Fruit fly (Drosophila melanogaster): ENCODE measurements around the gene Cpr78Cc.
A peak's percentile ranks its signal among the peaks of the same experiment; 100 is the strongest.

Cpr78Cc gene

DNA sequence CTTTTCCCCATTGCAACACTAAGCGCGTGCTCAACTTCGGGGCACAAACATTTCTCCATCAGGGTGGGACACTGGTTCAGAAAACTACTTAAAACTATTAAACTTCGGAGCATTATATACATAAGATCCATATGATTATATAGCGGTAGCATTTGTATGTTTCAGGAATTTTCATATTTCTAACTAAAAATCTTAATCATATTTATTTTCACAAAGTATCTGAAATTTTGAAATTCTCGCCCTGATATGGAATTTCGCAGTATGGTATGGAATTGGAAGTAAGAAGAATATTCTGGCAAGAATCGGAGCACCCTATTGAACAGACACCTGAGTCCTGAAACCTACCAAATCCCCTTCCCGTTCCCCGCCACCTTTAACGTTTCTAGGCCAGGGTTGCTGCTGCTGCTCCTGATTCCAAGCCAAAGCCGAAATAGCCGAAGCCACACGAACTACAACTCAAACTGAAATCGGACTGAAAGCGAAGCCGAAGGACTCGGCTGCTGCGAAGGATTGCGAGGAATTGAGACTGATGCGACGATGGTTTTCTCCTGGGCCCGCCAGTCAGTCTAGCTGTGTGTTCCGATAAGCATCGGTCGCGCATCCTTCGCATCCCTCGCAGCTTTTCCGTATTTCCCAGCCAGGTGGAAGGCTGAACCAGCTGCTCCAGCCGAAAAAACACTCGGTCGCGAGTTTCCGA, 21.6 kb downstream of the Cpr78Cc start (continued):
- TF ChIP-seq Hey (tag; optimal IDR thresholded peaks at IDR 0.05) (no peak), dati (GFP tag; IDR thresholded peaks at IDR 0.05) (no peak), Ets65A (GFP tag) (peak; percentile 14), CG17568 (GFP tag; optimal IDR thresholded peaks at IDR 0.05) (peak; percentile 46), lmd (GFP tag; IDR thresholded peaks at IDR 0.05) (no peak), D19B (GFP tag; optimal IDR thresholded peaks at IDR 0.05) (no peak), Doc3 (GFP tag; IDR thresholded peaks at IDR 0.05; ENCODE audit: partially characterized antibody) (no peak), CG32532 (GFP tag; IDR thresholded peaks at IDR 0.05) (no peak), nom (GFP tag; optimal IDR thresholded peaks at IDR 0.05) (no peak), Nf-YB (GFP tag; optimal IDR thresholded peaks at IDR 0.05) (peak; percentile 8), HLH3B (GFP tag; IDR thresholded peaks at IDR 0.05) (no peak), gce (GFP tag; IDR thresholded peaks at IDR 0.05) (no peak), CHES-1-like (GFP tag; optimal IDR thresholded peaks at IDR 0.05) (no peak), Trl (optimal IDR thresholded peaks at IDR 0.05) (no peak), Trl (GFP tag; optimal IDR thresholded peaks at IDR 0.05) (no peak), zfh2 (GFP tag; optimal IDR thresholded peaks at IDR 0.05) (no peak), Hmr (GFP tag; optimal IDR thresholded peaks at IDR 0.05) (peak; percentile 79), CTCF (GFP tag; optimal IDR thresholded peaks at IDR 0.05) (no peak), CG12769 (tag; optimal IDR thresholded peaks at IDR 0.05) (peak; percentile 49), gem (tag; optimal IDR thresholded peaks at IDR 0.05) (peak; percentile 48), kni (GFP tag; optimal IDR thresholded peaks at IDR 0.05) (no peak), mam (GFP tag; optimal IDR thresholded peaks at IDR 0.05) (no peak), CG31441 (GFP tag; IDR thresholded peaks at IDR 0.05) (no peak), Dip3 (GFP tag; optimal IDR thresholded peaks at IDR 0.05) (no peak), CG8290 (GFP tag; optimal IDR thresholded peaks at IDR 0.05) (no peak), CG8290 (tag; optimal IDR thresholded peaks at IDR 0.05) (no peak), Hr39 (optimal IDR thresholded peaks at IDR 0.05) (no peak), chn (GFP tag; optimal IDR thresholded peaks at IDR 0.05) (no peak), Mrtf (GFP tag; IDR thresholded peaks at IDR 0.05) (no peak), schlank (tag; optimal IDR thresholded peaks at IDR 0.05) (no peak), CG12659 (GFP tag; optimal IDR thresholded peaks at IDR 0.05) (peak; percentile 28), fd102C (GFP tag; optimal IDR thresholded peaks at IDR 0.05) (no peak), chif (GFP tag; optimal IDR thresholded peaks at IDR 0.05) (no peak), CG14014 (GFP tag; IDR thresholded peaks at IDR 0.05) (peak; percentile 39; the same call in 1 of the 2 replicates), CG13287 (GFP tag; IDR thresholded peaks at IDR 0.05; ENCODE audit: partially characterized antibody) (no peak), CkIIα-i1 (GFP tag; IDR thresholded peaks at IDR 0.05) (no peak), sisA (GFP tag; IDR thresholded peaks at IDR 0.05) (no peak), CG10959 (GFP tag; IDR thresholded peaks at IDR 0.05) (no peak), Kr (GFP tag; optimal IDR thresholded peaks at IDR 0.05) (no peak), CG18619 (GFP tag; optimal IDR thresholded peaks at IDR 0.05) (peak; percentile 7), CG30431 (GFP tag; optimal IDR thresholded peaks at IDR 0.05) (no peak), Fer1 (GFP tag; optimal IDR thresholded peaks at IDR 0.05) (peak; percentile 78), Camta (GFP tag; optimal IDR thresholded peaks at IDR 0.05) (no peak), z (GFP tag; IDR thresholded peaks at IDR 0.05) (no peak), CG7372 (GFP tag; IDR thresholded peaks at IDR 0.05) (no peak), zen2 (GFP tag; IDR thresholded peaks at IDR 0.05; ENCODE audit: partially characterized antibody) (no peak), grn (GFP tag; optimal IDR thresholded peaks at IDR 0.05) (no peak), slp2 (GFP tag; optimal IDR thresholded peaks at IDR 0.05) (no peak), org-1 (GFP tag; optimal IDR thresholded peaks at IDR 0.05) (peak; percentile 5), NfI (GFP tag; optimal IDR thresholded peaks at IDR 0.05) (peak; percentile 57), CG10565 (GFP tag; optimal IDR thresholded peaks at IDR 0.05) (no peak), croc (GFP tag; conservative IDR thresholded peaks at IDR 0.05) (no peak), MBD-R2 (GFP tag; IDR thresholded peaks at IDR 0.05) (no peak)
